Fruit fly (Drosophila melanogaster) whole organism, larva: ENCODE data around the gene CG10365.

ENCODE experiments used
- noc ChIP-seq: fragments of 200-800 bp; sonication (Bioruptor generic); optimal IDR thresholded peaks from 3 replicates; lab custom pipeline; 2019; ENCODE audit warnings: missing biosample characterization, mild to moderate bottlenecking, missing genetic modification characterization, moderate library complexity

Gene CG10365

dm6 chr3R:23704383-23705033 is 18.6 kb upstream of the CG10365 start, which contains the start of gene Gba1b:
Gene Gba1b, plus strand, starts transcription at chr3R:23704804.
- no peak for TF ChIP-seq noc (tag; lab: Kevin White, UChicago)

dm6 chr3R:23709508-23710208 is 13.5 kb upstream of the CG10365 start, which contains the start of gene CG10301:
Gene CG10301, plus strand, starts transcription at chr3R:23710158.
- TF ChIP-seq noc (tag; lab: Kevin White, UChicago), result no peak

dm6 chr3R:23711195-23711594 is 11.9 kb upstream of the CG10365 start, which contains the start of gene CG10300:
Gene CG10300, plus strand, starts transcription at chr3R:23711527.
- no peak for TF ChIP-seq noc (tag; lab: Kevin White, UChicago)

dm6 chr3R:23713901-23714300 is 9.2 kb upstream of the CG10365 start:
- TF ChIP-seq noc (tag; lab: Kevin White, UChicago), result no peak

- peak; percentile 42 for TF ChIP-seq noc (tag; lab: Kevin White, UChicago)
Observed at dm6 chr3R:23714852-23715251, 8.3 kb upstream of the CG10365 start.

- no peak for TF ChIP-seq noc (tag; lab: Kevin White, UChicago)
Observed at dm6 chr3R:23718297-23718941, 4.7 kb upstream of the CG10365 start, which contains the start of gene nau. Gene nau, minus strand, starts transcription at chr3R:23718357.

- no peak for TF ChIP-seq noc (tag; lab: Kevin White, UChicago)
Observed at dm6 chr3R:23721525-23721924, 1.6 kb upstream of the CG10365 start, which contains the start of gene CG10232. Gene CG10232, minus strand, starts transcription at chr3R:23721625.

- peak; percentile 44 for TF ChIP-seq noc (tag; lab: Kevin White, UChicago)
Observed at dm6 chr3R:23721936-23722335, 1.2 kb upstream of the CG10365 start.

- no peak for TF ChIP-seq noc (tag; lab: Kevin White, UChicago)
Observed at dm6 chr3R:23723381-23724034, 377 bp downstream of the CG10365 start.

- TF ChIP-seq noc (tag; lab: Kevin White, UChicago), result peak; percentile 90
Observed at dm6 chr3R:23724843-23725506, 1.8 kb downstream of the CG10365 start.

dm6 chr3R:23725711-23726349 is 2.7 kb downstream of the CG10365 start:
- peak; percentile 61 for TF ChIP-seq noc (tag; lab: Kevin White, UChicago)

dm6 chr3R:23726740-23727139 is 3.6 kb downstream of the CG10365 start:
- peak; percentile 98 for TF ChIP-seq noc (tag; lab: Kevin White, UChicago)

dm6 chr3R:23727657-23728056 is 4.5 kb downstream of the CG10365 start:
- peak; percentile 69 for TF ChIP-seq noc (tag; lab: Kevin White, UChicago)

dm6 chr3R:23728086-23728485 is 5.0 kb downstream of the CG10365 start:
- no peak for TF ChIP-seq noc (tag; lab: Kevin White, UChicago)

dm6 chr3R:23729066-23729465 is 5.9 kb downstream of the CG10365 start:
- TF ChIP-seq noc (tag; lab: Kevin White, UChicago), result peak; percentile 78
